Worm (Caenorhabditis elegans) whole organism, mixed stage, embryonic: ENCODE measurements around the gene F01G10.4.

Experiments used
- M03D4.4 ChIP-seq: sonication (generic microtip); optimal IDR thresholded peaks from 2 replicates; lab custom pipeline; 2017; ENCODE audit warnings: mild to moderate bottlenecking, missing genetic modification characterization, missing compliant biosample characterization
- bed-3 ChIP-seq: fragments of 200-800 bp; sonication (Bioruptor generic); optimal IDR thresholded peaks from 3 replicates; lab custom pipeline; 2018; ENCODE audit warnings: mild to moderate bottlenecking, missing genetic modification characterization, moderate library complexity, missing compliant biosample characterization
- blmp-1 ChIP-seq: fragments of 150-350 bp; optimal IDR thresholded peaks from 2 replicates; lab custom pipeline; 2014; ENCODE audit warnings: missing biosample characterization, missing genetic modification characterization
- ceh-39 ChIP-seq: fragments of 150-350 bp; optimal IDR thresholded peaks from 2 replicates; lab custom pipeline; 2014; ENCODE audit warnings: missing biosample characterization, missing genetic modification characterization
- ceh-43 ChIP-seq: fragments of 200-800 bp; sonication (Bioruptor generic); optimal IDR thresholded peaks from 2 replicates; lab custom pipeline; 2018; ENCODE audit warnings: mild to moderate bottlenecking, missing genetic modification characterization, moderate library complexity, missing compliant biosample characterization
- ceh-83 ChIP-seq: fragments of 200-800 bp; sonication (Bioruptor generic); optimal IDR thresholded peaks from 2 replicates; lab custom pipeline; 2018; ENCODE audit warnings: mild to moderate bottlenecking, missing genetic modification characterization, missing compliant biosample characterization
- ces-1 ChIP-seq: fragments of 150-350 bp; optimal IDR thresholded peaks from 2 replicates; lab custom pipeline; 2014; ENCODE audit warnings: missing biosample characterization, missing genetic modification reagents, missing genetic modification characterization
- drap-1 ChIP-seq: fragments of 200-800 bp; sonication (Bioruptor generic); optimal IDR thresholded peaks from 3 replicates; lab custom pipeline; 2018; ENCODE audit warnings: mild to moderate bottlenecking, missing genetic modification characterization, missing compliant biosample characterization
- elt-1 ChIP-seq: sonication (generic microtip); optimal IDR thresholded peaks from 2 replicates; lab custom pipeline; 2017; ENCODE audit warnings: missing genetic modification characterization, mild to moderate bottlenecking, missing compliant biosample characterization, antibody characterized with exemption, moderate library complexity, borderline replicate concordance; ENCODE audit not compliant: insufficient read depth
- elt-3 ChIP-seq: fragments of 150-350 bp; optimal IDR thresholded peaks from 2 replicates; lab custom pipeline; 2014; ENCODE audit warnings: missing biosample characterization, missing genetic modification characterization
- flh-1 ChIP-seq: fragments of 200-800 bp; sonication (Bioruptor generic); optimal IDR thresholded peaks from 2 replicates; lab custom pipeline; 2018; ENCODE audit warnings: mild to moderate bottlenecking, missing genetic modification characterization, moderate library complexity, missing compliant biosample characterization
- ham-2 ChIP-seq: fragments of 200-800 bp; sonication (Bioruptor generic); optimal IDR thresholded peaks from 2 replicates; lab custom pipeline; 2018; ENCODE audit warnings: mild to moderate bottlenecking, missing genetic modification characterization, missing compliant biosample characterization
- lin-13 ChIP-seq: fragments of 150-350 bp; optimal IDR thresholded peaks from 2 replicates; lab custom pipeline; 2014; ENCODE audit warnings: missing biosample characterization, missing genetic modification characterization
- lin-32 ChIP-seq: fragments of 200-800 bp; sonication (Bioruptor generic); optimal IDR thresholded peaks from 2 replicates; lab custom pipeline; 2018; ENCODE audit warnings: mild to moderate bottlenecking, missing genetic modification characterization, missing compliant biosample characterization
- mab-5 ChIP-seq: fragments of 150-350 bp; optimal IDR thresholded peaks from 2 replicates; lab custom pipeline; 2014; ENCODE audit warnings: missing biosample characterization, missing genetic modification characterization
- mls-2 ChIP-seq: sonication (generic microtip); optimal IDR thresholded peaks from 2 replicates; lab custom pipeline; 2016; ENCODE audit warnings: mild to moderate bottlenecking, missing genetic modification characterization, moderate library complexity, missing compliant biosample characterization
- nhr-12 ChIP-seq: fragments of 150-350 bp; optimal IDR thresholded peaks from 2 replicates; lab custom pipeline; 2014; ENCODE audit warnings: missing biosample characterization, missing genetic modification characterization
- nhr-2 ChIP-seq: fragments of 150-350 bp; optimal IDR thresholded peaks from 2 replicates; lab custom pipeline; 2014; ENCODE audit warnings: missing biosample characterization, missing genetic modification characterization
- nhr-237 ChIP-seq: fragments of 150-350 bp; optimal IDR thresholded peaks from 2 replicates; lab custom pipeline; 2014; ENCODE audit warnings: missing biosample characterization, missing genetic modification characterization
- nhr-28 ChIP-seq: fragments of 150-350 bp; optimal IDR thresholded peaks from 2 replicates; lab custom pipeline; 2014; ENCODE audit warnings: missing biosample characterization, missing genetic modification characterization
- nhr-76 ChIP-seq: sonication (generic microtip); optimal IDR thresholded peaks from 2 replicates; lab custom pipeline; 2017; ENCODE audit warnings: missing biosample characterization, missing genetic modification characterization
- pha-4 ChIP-seq: fragments of 150-350 bp; optimal IDR thresholded peaks from 2 replicates; lab custom pipeline; 2018; ENCODE audit warnings: missing biosample characterization, missing genetic modification reagents, missing genetic modification characterization
- sem-2 ChIP-seq: fragments of 200-800 bp; sonication (Bioruptor generic); optimal IDR thresholded peaks from 2 replicates; lab custom pipeline; 2018; ENCODE audit warnings: mild to moderate bottlenecking, missing genetic modification characterization, missing compliant biosample characterization
- sptf-1 ChIP-seq: sonication (generic microtip); optimal IDR thresholded peaks from 2 replicates; lab custom pipeline; 2017; ENCODE audit warnings: mild to moderate bottlenecking, missing genetic modification characterization, moderate library complexity, missing compliant biosample characterization
- tbx-8 ChIP-seq: fragments of 200-800 bp; sonication (Bioruptor generic); optimal IDR thresholded peaks from 2 replicates; lab custom pipeline; 2018; ENCODE audit warnings: mild to moderate bottlenecking, missing genetic modification characterization, moderate library complexity, missing compliant biosample characterization
- unc-120 ChIP-seq: sonication (generic microtip); optimal IDR thresholded peaks from 2 replicates; lab custom pipeline; 2017; ENCODE audit warnings: missing genetic modification characterization, missing compliant biosample characterization; ENCODE audit not compliant: poor library complexity, severe bottlenecking
- unc-39 ChIP-seq: fragments of 150-350 bp; optimal IDR thresholded peaks from 2 replicates; lab custom pipeline; 2014; ENCODE audit warnings: missing biosample characterization, missing genetic modification characterization
- unc-62 ChIP-seq: fragments of 150-350 bp; optimal IDR thresholded peaks from 2 replicates; lab custom pipeline; 2014; ENCODE audit warnings: missing biosample characterization, missing genetic modification reagents, missing genetic modification characterization
- zip-8 ChIP-seq: fragments of 150-350 bp; optimal IDR thresholded peaks from 2 replicates; lab custom pipeline; 2014; ENCODE audit warnings: missing biosample characterization, missing genetic modification characterization
- ztf-11 ChIP-seq: fragments of 150-350 bp; optimal IDR thresholded peaks from 2 replicates; lab custom pipeline; 2014; ENCODE audit warnings: missing biosample characterization, missing genetic modification characterization

F01G10.4 gene

DNA sequence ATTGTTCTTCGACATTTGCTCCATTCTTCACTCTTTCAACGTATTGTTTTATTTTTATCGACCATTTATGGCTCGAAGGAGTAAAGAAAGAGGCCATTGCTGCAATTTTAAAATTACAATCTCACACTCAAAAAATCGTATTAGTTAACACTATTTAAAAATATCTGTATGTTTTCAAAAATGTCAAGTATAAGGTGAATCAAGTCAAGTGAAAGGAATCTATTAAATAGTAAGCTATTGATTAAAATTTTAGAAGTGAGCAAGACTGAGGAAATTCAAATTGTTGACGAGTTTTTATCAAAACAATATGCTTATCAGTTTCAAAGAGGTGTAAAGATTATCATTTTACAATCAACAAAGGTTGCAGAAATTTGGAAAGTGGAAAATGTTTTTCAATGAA lies at the start of gene F01G10.4:
Gene F01G10.4 (minus strand): TSS at position 101 of the 400 bp plus-strand sequence.
- TF ChIP-seq ces-1 (no peak), unc-62 (GFP tag; lab: Kevin White, UChicago) (no peak), elt-3 (tag; lab: Kevin White, UChicago) (no peak), ceh-39 (tag; lab: Kevin White, UChicago) (no peak), sem-2 (GFP tag; lab: Kevin White, UChicago) (no peak), nhr-2 (no peak), nhr-28 (tag; lab: Kevin White, UChicago) (no peak), pha-4 (tag; lab: Kevin White, UChicago) (no peak), ham-2 (no peak), bed-3 (GFP tag; lab: Kevin White, UChicago) (no peak), ztf-11 (tag; lab: Kevin White, UChicago) (no peak), nhr-76 (tag; lab: Kevin White, UChicago) (no peak), ceh-83 (GFP tag; lab: Kevin White, UChicago) (no peak), zip-8 (tag; lab: Kevin White, UChicago) (no peak), elt-1 (tag; lab: Kevin White, UChicago) (no peak), flh-1 (GFP tag; lab: Kevin White, UChicago) (no peak)

DNA sequence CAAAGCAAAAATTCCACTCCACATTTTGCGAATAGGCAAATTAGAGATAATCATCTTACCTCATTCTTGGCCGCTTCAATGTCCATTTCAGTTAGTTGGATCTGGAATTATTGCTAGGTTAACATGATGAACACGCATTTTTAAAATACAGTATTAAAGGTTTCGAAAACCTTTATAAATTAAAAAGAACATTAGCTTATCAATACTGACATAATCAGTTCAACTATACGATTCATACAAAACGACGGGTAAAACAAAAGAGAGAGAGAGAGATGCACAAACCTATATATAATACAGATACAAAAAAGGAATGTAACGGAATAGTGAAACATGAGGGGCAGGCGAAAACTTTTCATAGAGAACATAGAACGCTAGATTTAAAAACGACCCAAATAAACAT lies 49.1 kb upstream of the F01G10.4 start, which contains the start of gene thk-1:
Gene thk-1 (minus strand): TSS at position 101 of the 400 bp plus-strand sequence.
- TF ChIP-seq drap-1 (GFP tag; lab: Kevin White, UChicago): no peak
- no peak for TF ChIP-seq blmp-1
- no peak for TF ChIP-seq zip-8 (tag; lab: Kevin White, UChicago)
- no peak for TF ChIP-seq ceh-83 (GFP tag; lab: Kevin White, UChicago)
- TF ChIP-seq unc-120: no peak
- TF ChIP-seq flh-1 (GFP tag; lab: Kevin White, UChicago): no peak
- no peak for TF ChIP-seq nhr-28 (tag; lab: Kevin White, UChicago)

DNA sequence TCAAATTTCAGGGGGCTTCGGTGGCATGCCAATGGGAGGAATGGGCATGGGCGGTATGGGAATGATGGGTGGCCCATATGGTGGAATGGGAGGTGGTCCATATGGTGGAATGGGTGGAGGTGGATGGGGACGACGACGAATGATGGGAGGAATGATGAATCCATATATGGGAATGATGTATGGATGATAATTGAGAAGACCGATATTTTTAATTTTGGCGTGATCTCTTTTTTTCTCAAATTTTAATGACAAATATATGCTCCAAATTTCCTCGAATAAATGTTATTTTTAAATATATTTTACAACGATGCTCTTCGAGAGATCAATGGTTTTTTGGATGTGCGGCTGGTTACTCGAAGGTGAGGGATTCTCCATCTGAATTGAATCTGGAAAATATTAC lies 45.4 kb upstream of the F01G10.4 start, which contains the start of gene Y43C5A.4:
Gene Y43C5A.4 (plus strand): TSS at position 301 of the 400 bp plus-strand sequence.
- TF ChIP-seq blmp-1 (no peak), ham-2 (no peak), M03D4.4 (tag; lab: Kevin White, UChicago) (no peak), nhr-28 (tag; lab: Kevin White, UChicago) (no peak), unc-39 (tag; lab: Kevin White, UChicago) (no peak), nhr-12 (no peak), tbx-8 (GFP tag; lab: Kevin White, UChicago) (no peak), bed-3 (GFP tag; lab: Kevin White, UChicago) (no peak), elt-1 (tag; lab: Kevin White, UChicago) (no peak), lin-32 (GFP tag; lab: Kevin White, UChicago) (no peak), sptf-1 (tag; lab: Kevin White, UChicago) (no peak), mab-5 (no peak), ces-1 (no peak), lin-13 (tag; lab: Kevin White, UChicago) (no peak), mls-2 (tag; lab: Kevin White, UChicago) (no peak)

DNA sequence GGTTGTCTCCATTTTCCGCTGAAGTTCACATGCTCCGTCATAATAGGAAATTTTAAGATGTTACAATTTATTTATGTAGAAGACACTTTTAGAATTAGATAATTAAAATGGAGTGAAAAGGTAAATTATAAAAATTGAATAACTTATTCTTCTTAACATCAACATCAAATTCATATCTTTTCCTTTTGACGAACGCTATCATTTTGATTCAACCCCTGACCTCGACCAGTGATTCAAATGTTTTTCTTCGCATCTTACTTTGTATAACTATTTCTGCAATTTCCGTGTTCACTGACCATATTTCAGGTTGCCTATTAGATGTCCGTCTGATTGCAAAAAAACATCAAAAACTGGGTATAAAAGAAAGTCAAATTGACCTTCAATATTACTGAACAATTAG lies 44.6 kb upstream of the F01G10.4 start, which contains the start of gene Y43C5A.7:
Gene Y43C5A.7 (plus strand): TSS at position 301 of the 400 bp plus-strand sequence.
- TF ChIP-seq tbx-8 (GFP tag; lab: Kevin White, UChicago) (no peak), ceh-43 (GFP tag; lab: Kevin White, UChicago) (no peak), pha-4 (tag; lab: Kevin White, UChicago) (no peak), mls-2 (tag; lab: Kevin White, UChicago) (no peak), ham-2 (no peak), ceh-39 (tag; lab: Kevin White, UChicago) (no peak), elt-1 (tag; lab: Kevin White, UChicago) (no peak), drap-1 (GFP tag; lab: Kevin White, UChicago) (no peak), elt-3 (tag; lab: Kevin White, UChicago) (no peak), ces-1 (no peak)

DNA sequence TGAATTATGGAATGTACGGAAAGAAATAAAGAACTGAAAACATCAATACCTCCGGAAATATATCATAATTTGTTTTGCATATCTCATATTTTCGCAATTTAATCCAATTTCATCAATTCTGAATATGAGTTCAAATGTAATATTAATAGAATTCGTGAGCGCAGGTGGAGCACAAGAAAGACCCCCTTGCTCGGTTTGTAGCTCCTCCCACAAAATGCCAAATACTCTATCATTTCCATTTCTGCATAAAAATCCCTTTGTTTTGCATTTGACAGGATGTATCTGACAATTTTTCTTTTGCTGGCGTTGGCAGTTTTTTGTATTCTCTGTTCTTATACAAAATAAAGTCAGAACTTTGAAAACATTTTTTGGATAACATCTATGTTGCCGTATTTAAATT lies 42.7 kb upstream of the F01G10.4 start:
- TF ChIP-seq pha-4 (tag; lab: Kevin White, UChicago) (no peak), M03D4.4 (tag; lab: Kevin White, UChicago) (no peak), elt-3 (tag; lab: Kevin White, UChicago) (no peak), unc-62 (GFP tag; lab: Kevin White, UChicago) (no peak), zip-8 (tag; lab: Kevin White, UChicago) (no peak), nhr-2 (no peak), ceh-83 (GFP tag; lab: Kevin White, UChicago) (no peak), ztf-11 (tag; lab: Kevin White, UChicago) (no peak), drap-1 (GFP tag; lab: Kevin White, UChicago) (no peak), nhr-237 (tag; lab: Kevin White, UChicago) (no peak), ceh-39 (tag; lab: Kevin White, UChicago) (no peak), blmp-1 (no peak), ceh-43 (GFP tag; lab: Kevin White, UChicago) (no peak), mab-5 (no peak)
